Worm (Caenorhabditis elegans) whole organism, L4 larva: ENCODE data around the gene K12H4.5.

Source experiments
- dpl-1 ChIP-seq: fragments of 150-350 bp; optimal IDR thresholded peaks from 2 replicates; lab custom pipeline; 2014; ENCODE audit warnings: missing biosample characterization, missing genetic modification reagents, missing genetic modification characterization
- egl-27 ChIP-seq: sonication (generic microtip); optimal IDR thresholded peaks from 3 replicates; lab custom pipeline; 2017; ENCODE audit warnings: missing biosample characterization, missing genetic modification reagents, missing genetic modification characterization
- nhr-25 ChIP-seq: sonication (generic microtip); optimal IDR thresholded peaks from 2 replicates; lab custom pipeline; 2017; ENCODE audit warnings: missing genetic modification characterization, mild to moderate bottlenecking, missing compliant biosample characterization, antibody characterized with exemption, moderate library complexity, borderline replicate concordance; ENCODE audit not compliant: insufficient read depth
- nhr-77 ChIP-seq: fragments of 150-350 bp; optimal IDR thresholded peaks from 2 replicates; lab custom pipeline; 2014; ENCODE audit warnings: missing biosample characterization, missing genetic modification characterization
- rbr-2 ChIP-seq: sonication (generic microtip); optimal IDR thresholded peaks from 2 replicates; lab custom pipeline; 2016; ENCODE audit warnings: missing genotype, missing genetic modification characterization, missing compliant biosample characterization

DNA sequence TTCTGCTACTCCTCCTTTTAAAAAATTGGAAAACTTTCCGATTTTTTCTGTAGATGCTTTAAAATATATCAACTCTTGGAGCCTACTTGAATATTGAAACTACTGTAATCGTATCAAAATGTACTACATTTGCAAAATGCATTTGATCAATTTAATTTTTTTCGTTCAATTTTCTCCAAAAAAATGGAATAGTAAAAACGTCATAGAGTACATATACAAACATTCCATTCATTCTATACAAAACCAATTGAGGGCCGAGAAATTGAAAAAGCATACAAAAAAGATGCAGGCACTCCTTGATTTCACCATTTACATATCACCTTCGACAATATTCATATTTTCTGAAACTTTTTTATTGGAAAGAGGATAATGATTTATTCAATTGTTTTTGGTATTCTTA, 40.2 kb upstream of the K12H4.5 start, which contains the start of gene C06G4.6:
- TF ChIP-seq rbr-2 (tag; lab: Kevin White, UChicago): no peak
- no peak for TF ChIP-seq nhr-77 (tag; lab: Kevin White, UChicago)
- no peak for TF ChIP-seq nhr-25 (tag; lab: Kevin White, UChicago)
- no peak for TF ChIP-seq dpl-1 (GFP tag; lab: Kevin White, UChicago)
- no peak for TF ChIP-seq egl-27 (tag; lab: Kevin White, UChicago)
